Worm (Caenorhabditis elegans) whole organism, late embryonic: ENCODE data around the gene R102.8.

Source experiments
- Y22D7AL.16 ChIP-seq: sonication (generic microtip); optimal IDR thresholded peaks from 2 replicates; lab custom pipeline; 2016; ENCODE audit warnings: missing genetic modification characterization, missing compliant biosample characterization
- che-1 ChIP-seq: sonication (generic microtip); optimal IDR thresholded peaks from 2 replicates; lab custom pipeline; 2016; ENCODE audit warnings: mild to moderate bottlenecking, missing genetic modification characterization, missing compliant biosample characterization
- fax-1 ChIP-seq: sonication (generic microtip); optimal IDR thresholded peaks from 2 replicates; lab custom pipeline; 2016; ENCODE audit warnings: missing genotype, missing genetic modification characterization, missing compliant biosample characterization
- nhr-11 ChIP-seq: fragments of 150-350 bp; optimal IDR thresholded peaks from 2 replicates; lab custom pipeline; 2014; ENCODE audit warnings: missing biosample characterization, missing genetic modification characterization
- pat-9 ChIP-seq: fragments of 200-800 bp; sonication (Bioruptor generic); optimal IDR thresholded peaks from 2 replicates; lab custom pipeline; 2018; ENCODE audit warnings: mild to moderate bottlenecking, missing genetic modification characterization, moderate library complexity, missing compliant biosample characterization
- pha-4 ChIP-seq: fragments of 150-350 bp; optimal IDR thresholded peaks from 2 replicates; lab custom pipeline; 2018; ENCODE audit warnings: missing biosample characterization, missing genetic modification reagents, missing genetic modification characterization
- pqm-1 ChIP-seq: sonication (generic microtip); optimal IDR thresholded peaks from 2 replicates; lab custom pipeline; 2016; ENCODE audit warnings: missing genetic modification characterization, missing compliant biosample characterization
- tbx-2 ChIP-seq: sonication (generic microtip); optimal IDR thresholded peaks from 2 replicates; lab custom pipeline; 2016; ENCODE audit warnings: missing genetic modification characterization, missing compliant biosample characterization
- unc-42 ChIP-seq: sonication (generic microtip); optimal IDR thresholded peaks from 2 replicates; lab custom pipeline; 2016; ENCODE audit warnings: missing genotype, missing genetic modification characterization, missing compliant biosample characterization

DNA sequence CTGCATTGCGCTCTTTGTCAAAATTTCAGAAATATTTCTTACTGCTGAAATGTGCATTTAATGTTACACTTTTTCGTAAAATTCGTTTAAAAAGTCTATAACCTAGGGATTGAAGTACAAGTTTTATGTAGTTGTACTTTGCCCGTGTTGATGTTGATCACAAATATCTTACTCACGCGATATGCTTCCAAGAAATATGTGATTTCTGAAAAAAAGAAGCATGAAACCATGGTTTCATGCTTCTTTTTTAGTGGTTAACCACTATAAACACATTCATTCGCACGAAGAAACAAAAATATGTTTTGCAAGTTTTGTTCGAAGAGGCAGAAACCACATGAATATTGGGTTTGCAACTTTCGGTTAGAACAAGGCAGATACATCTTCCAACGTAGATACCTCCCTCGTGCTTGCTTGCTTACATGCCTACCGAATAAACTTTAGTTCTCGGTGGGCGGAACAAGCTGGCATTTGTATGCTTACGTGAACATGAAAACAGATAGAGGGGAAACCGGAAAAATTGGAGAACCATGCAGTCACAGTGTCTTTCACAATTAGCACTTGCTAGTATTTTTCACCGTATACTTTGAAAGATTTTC is 969 bp downstream of the R102.8 start, which contains the start of gene R102.3:
- no peak for TF ChIP-seq pha-4 (tag; lab: Kevin White, UChicago)
- TF ChIP-seq che-1 (tag; lab: Kevin White, UChicago), result no peak
- TF ChIP-seq pqm-1, result no peak
- no peak for TF ChIP-seq nhr-11 (tag; lab: Kevin White, UChicago)
- no peak for TF ChIP-seq fax-1 (tag; lab: Kevin White, UChicago)
- no peak for TF ChIP-seq Y22D7AL.16
- TF ChIP-seq pat-9 (tag; lab: Kevin White, UChicago), result no peak
- no peak for TF ChIP-seq tbx-2 (tag; lab: Kevin White, UChicago)
- TF ChIP-seq unc-42 (tag; lab: Kevin White, UChicago), result no peak
